Worm (Caenorhabditis elegans) whole organism, L4/young adult: ENCODE data around the gene ril-1.

Source experiments
- W03F9.2 ChIP-seq: fragments of 150-350 bp; optimal IDR thresholded peaks from 2 replicates; lab custom pipeline; 2014; ENCODE audit warnings: missing biosample characterization, missing genetic modification characterization
- him-1 ChIP-seq: sonication (generic microtip); optimal IDR thresholded peaks from 2 replicates; lab custom pipeline; 2016; ENCODE audit warnings: missing genotype, missing genetic modification reagents, missing genetic modification characterization, missing compliant biosample characterization

DNA sequence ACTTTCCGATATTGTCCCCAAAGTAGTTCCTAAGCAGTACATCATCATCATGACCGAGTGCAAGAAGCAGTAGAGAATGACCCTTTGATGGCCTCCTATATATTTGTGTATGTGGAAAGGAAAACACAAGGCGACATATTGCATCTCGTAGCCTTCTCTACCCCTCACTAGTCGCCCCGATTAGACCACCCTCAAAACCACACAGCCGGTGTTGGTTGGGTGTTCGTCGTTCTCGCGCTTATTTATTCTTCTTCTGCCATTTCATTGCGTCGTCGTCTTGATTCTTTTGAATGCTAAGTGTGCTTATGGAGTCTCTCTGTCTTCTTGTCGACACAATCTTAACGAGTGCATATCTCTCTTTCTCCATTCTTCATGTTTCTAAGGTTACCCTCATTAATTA is 25.7 kb downstream of the ril-1 start:
- TF ChIP-seq W03F9.2 (tag; lab: Kevin White, UChicago): no peak
- TF ChIP-seq him-1 (tag; lab: Kevin White, UChicago): no peak
